Fruit fly (Drosophila melanogaster): ENCODE data around the gene Nha1.
A peak's percentile ranks its signal among the peaks of the same experiment; 100 is the strongest.

The Nha1 gene

dm6 chr2L:6819230-6820049 is 50.7 kb downstream of the Nha1 start (continued):
- TF ChIP-seq bigmax (GFP tag; optimal IDR thresholded peaks at IDR 0.05) = no peak
- TF ChIP-seq cg (GFP tag; optimal IDR thresholded peaks at IDR 0.05) = no peak
- TF ChIP-seq gsb-n (tag; optimal IDR thresholded peaks at IDR 0.05) = no peak
- TF ChIP-seq luna (GFP tag; optimal IDR thresholded peaks at IDR 0.05) = no peak
- no peak for TF ChIP-seq CG4707 (GFP tag; optimal IDR thresholded peaks at IDR 0.05)
- TF ChIP-seq CG1529 (GFP tag; optimal IDR thresholded peaks at IDR 0.05) = peak; percentile 6
- peak; percentile 27; the same call in 1 of the 2 replicates for TF ChIP-seq lmd (GFP tag; IDR thresholded peaks at IDR 0.05)
- no peak for TF ChIP-seq Opbp (GFP tag; IDR thresholded peaks at IDR 0.05; ENCODE audit: partially characterized antibody)
- TF ChIP-seq Nf-YB (GFP tag; optimal IDR thresholded peaks at IDR 0.05) = no peak
- TF ChIP-seq kay (GFP tag; optimal IDR thresholded peaks at IDR 0.05) = no peak
- TF ChIP-seq gce (GFP tag; IDR thresholded peaks at IDR 0.05) = no peak
- no peak for TF ChIP-seq jigr1 (GFP tag; IDR thresholded peaks at IDR 0.05)
- no peak for TF ChIP-seq pfk (GFP tag; optimal IDR thresholded peaks at IDR 0.05)
- peak; percentile 31 for TF ChIP-seq az2 (GFP tag; optimal IDR thresholded peaks at IDR 0.05)
- no peak for TF ChIP-seq CG1024 (GFP tag; IDR thresholded peaks at IDR 0.05)
- no peak for TF ChIP-seq Doc2 (GFP tag; IDR thresholded peaks at IDR 0.05)
- TF ChIP-seq Drgx (GFP tag; IDR thresholded peaks at IDR 0.05) = no peak
- TF ChIP-seq CoRest (tag; optimal IDR thresholded peaks at IDR 0.05) = peak; percentile 67
- peak; percentile 65 for TF ChIP-seq phol (tag; optimal IDR thresholded peaks at IDR 0.05)
- no peak for TF ChIP-seq caup (GFP tag; optimal IDR thresholded peaks at IDR 0.05; ENCODE audit: severe bottlenecking)
- TF ChIP-seq CG2202 (tag; optimal IDR thresholded peaks at IDR 0.05) = no peak
- TF ChIP-seq sima (GFP tag; optimal IDR thresholded peaks at IDR 0.05) = no peak
- no peak for TF ChIP-seq wdn (GFP tag; IDR thresholded peaks at IDR 0.05)
- peak; percentile 18 for TF ChIP-seq CG10147 (GFP tag; optimal IDR thresholded peaks at IDR 0.05)
- no peak for TF ChIP-seq Dek (tag; optimal IDR thresholded peaks at IDR 0.05)
- TF ChIP-seq Aef1 (GFP tag; IDR thresholded peaks at IDR 0.05) = no peak
- TF ChIP-seq CG10979 (tag; optimal IDR thresholded peaks at IDR 0.05) = peak; percentile 51
- TF ChIP-seq CG10565 (GFP tag; optimal IDR thresholded peaks at IDR 0.05) = no peak
- no peak for TF ChIP-seq CG17568 (GFP tag; optimal IDR thresholded peaks at IDR 0.05)
- no peak for TF ChIP-seq CG31365 (tag; optimal IDR thresholded peaks at IDR 0.05)
- TF ChIP-seq CG30020 (tag; optimal IDR thresholded peaks at IDR 0.05) = no peak
- peak; percentile 14 for TF ChIP-seq CG12769 (tag; optimal IDR thresholded peaks at IDR 0.05)
- no peak for TF ChIP-seq Fer3 (tag; optimal IDR thresholded peaks at IDR 0.05)
- peak; percentile 16; the same call in 1 of the 2 replicates for TF ChIP-seq al (GFP tag; IDR thresholded peaks at IDR 0.05)
- TF ChIP-seq CG7786 (GFP tag; optimal IDR thresholded peaks at IDR 0.05) = no peak
- TF ChIP-seq H2.0 (GFP tag; IDR thresholded peaks at IDR 0.05) = no peak
- TF ChIP-seq emc (GFP tag; optimal IDR thresholded peaks at IDR 0.05) = no peak
- TF ChIP-seq gcm (GFP tag; optimal IDR thresholded peaks at IDR 0.05) = no peak
- no peak for TF ChIP-seq CG7372 (GFP tag; IDR thresholded peaks at IDR 0.05)
- TF ChIP-seq CG6272 (GFP tag; IDR thresholded peaks at IDR 0.05) = no peak
- TF ChIP-seq CG12155 (GFP tag; optimal IDR thresholded peaks at IDR 0.05) = peak; percentile 19
- no peak for TF ChIP-seq Asciz (GFP tag; optimal IDR thresholded peaks at IDR 0.05)
- TF ChIP-seq lbe (GFP tag; optimal IDR thresholded peaks at IDR 0.05) = no peak
- TF ChIP-seq sug (tag; optimal IDR thresholded peaks at IDR 0.05) = peak; percentile 71
- no peak for TF ChIP-seq CG3726 (GFP tag; IDR thresholded peaks at IDR 0.05)
- no peak for TF ChIP-seq amos (GFP tag; IDR thresholded peaks at IDR 0.05; ENCODE audit: partially characterized antibody)
- TF ChIP-seq CHES-1-like (GFP tag; optimal IDR thresholded peaks at IDR 0.05) = no peak
- no peak for TF ChIP-seq CG30431 (GFP tag; optimal IDR thresholded peaks at IDR 0.05)
- TF ChIP-seq CG32767 (GFP tag; IDR thresholded peaks at IDR 0.05) = no peak
- peak; percentile 27 for TF ChIP-seq CG18619 (GFP tag; optimal IDR thresholded peaks at IDR 0.05)
